Worm (Caenorhabditis elegans) whole organism, L2 larva: ENCODE measurements around the gene dnc-3.

ENCODE experiments used
- R02D3.7 ChIP-seq: fragments of 150-350 bp; optimal IDR thresholded peaks from 2 replicates; lab custom pipeline; 2014; ENCODE audit warnings: missing biosample characterization, missing genetic modification characterization
- lin-39 ChIP-seq: fragments of 150-350 bp; optimal IDR thresholded peaks from 2 replicates; lab custom pipeline; 2014; ENCODE audit warnings: missing biosample characterization, missing genetic modification reagents, missing genetic modification characterization

DNA sequence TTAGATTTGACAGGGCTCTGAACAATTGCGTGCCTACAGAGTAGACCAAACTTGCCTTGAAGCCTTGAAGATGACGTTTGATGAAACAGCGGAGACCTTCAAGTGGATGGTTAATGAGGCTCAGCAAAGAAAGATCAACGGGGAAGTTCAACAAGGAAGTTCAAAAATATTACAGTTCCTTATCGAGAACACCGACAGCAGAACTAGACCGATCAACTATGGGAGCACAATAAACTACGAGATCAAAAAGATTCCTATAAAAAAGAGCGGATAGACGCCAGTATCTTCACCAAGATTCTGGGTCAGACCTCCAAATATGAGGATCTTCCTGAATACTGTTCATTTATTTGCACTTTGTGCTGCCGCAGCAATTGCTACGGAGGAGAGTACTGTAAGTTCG lies 26.2 kb downstream of the dnc-3 start, which contains the start of gene clec-134:
- TF ChIP-seq R02D3.7 (tag; lab: Kevin White, UChicago) (no peak), lin-39 (tag; lab: Kevin White, UChicago) (no peak)
